Fruit fly (Drosophila melanogaster): ENCODE data around the gene CG3061.

Gene CG3061

DNA sequence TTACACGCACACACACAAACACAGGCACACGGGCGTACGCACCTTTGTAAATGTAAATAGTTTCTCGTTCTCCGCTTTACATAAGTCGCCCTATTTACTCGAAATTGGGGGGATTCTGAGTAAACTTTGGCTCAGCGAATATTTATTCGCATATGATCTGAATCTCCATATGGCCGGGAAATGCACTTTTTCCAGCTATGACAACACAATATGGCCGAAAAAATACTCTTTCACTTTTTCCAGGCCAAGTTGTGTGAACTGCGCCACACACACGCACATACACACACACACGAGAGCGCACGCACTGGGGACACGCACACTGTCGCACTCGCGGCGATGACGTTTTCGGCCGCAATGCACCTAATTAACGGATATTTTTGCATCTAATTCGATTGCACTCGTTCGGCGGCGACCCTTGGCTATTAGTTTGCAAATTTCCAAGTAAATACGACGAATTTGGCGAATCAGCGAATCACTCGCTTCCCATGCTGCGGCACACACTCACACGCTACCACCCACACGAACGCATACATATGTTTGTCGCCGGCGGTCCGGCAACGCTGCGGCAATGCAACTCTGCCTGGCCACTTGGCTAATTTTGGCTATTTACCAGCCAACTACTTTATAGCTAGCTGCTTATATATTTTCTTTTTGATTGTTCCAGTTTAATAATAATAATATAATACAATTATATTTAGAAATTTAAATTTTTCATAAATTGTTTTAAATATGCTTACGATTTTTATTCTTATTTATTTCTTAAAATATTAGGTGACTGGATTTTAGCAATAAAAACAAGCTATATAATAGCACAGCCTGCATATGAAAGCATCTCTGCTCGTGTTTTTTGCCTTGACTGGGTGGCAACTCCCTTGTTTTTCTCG is at the start of gene CG3061, which contains the start of gene rdx (continued):
- TF ChIP-seq dmrt99B (tag; optimal IDR thresholded peaks at IDR 0.05) (peak; percentile 64), dmrt11E (tag; optimal IDR thresholded peaks at IDR 0.05) (peak; percentile 60), tll (GFP tag; optimal IDR thresholded peaks at IDR 0.05) (no peak), CG3407 (GFP tag; optimal IDR thresholded peaks at IDR 0.05) (peak; percentile 32), CG1832 (GFP tag; optimal IDR thresholded peaks at IDR 0.05) (no peak), jing (GFP tag; optimal IDR thresholded peaks at IDR 0.05) (no peak), CG10321 (GFP tag; IDR thresholded peaks at IDR 0.05) (no peak), cas (GFP tag; IDR thresholded peaks at IDR 0.05) (no peak), CG14667 (GFP tag; IDR thresholded peaks at IDR 0.05) (no peak), p53 (GFP tag; optimal IDR thresholded peaks at IDR 0.05) (no peak), bab2 (GFP tag; optimal IDR thresholded peaks at IDR 0.05) (no peak), CG3163 (GFP tag; optimal IDR thresholded peaks at IDR 0.05) (no peak), CG7786 (GFP tag; optimal IDR thresholded peaks at IDR 0.05) (no peak), lola (GFP tag; optimal IDR thresholded peaks at IDR 0.05) (peak in 1 of 3 experiments; percentile 73), stc (GFP tag; IDR thresholded peaks at IDR 0.05) (no peak), caup (GFP tag; optimal IDR thresholded peaks at IDR 0.05; ENCODE audit: severe bottlenecking) (peak; percentile 55), CG8924 (tag; optimal IDR thresholded peaks at IDR 0.05) (peak; percentile 79), CG6765 (GFP tag; optimal IDR thresholded peaks at IDR 0.05) (no peak), crc (GFP tag; optimal IDR thresholded peaks at IDR 0.05) (no peak), CG16815 (GFP tag; optimal IDR thresholded peaks at IDR 0.05) (peak; percentile 58), Atf-2 (GFP tag; optimal IDR thresholded peaks at IDR 0.05) (no peak), dimm (GFP tag; IDR thresholded peaks at IDR 0.05) (no peak), Hsf (GFP tag; optimal IDR thresholded peaks at IDR 0.05) (no peak), sd (tag; optimal IDR thresholded peaks at IDR 0.05) (no peak), lbe (GFP tag; optimal IDR thresholded peaks at IDR 0.05) (no peak), kah (GFP tag; optimal IDR thresholded peaks at IDR 0.05) (no peak), gsb-n (tag; optimal IDR thresholded peaks at IDR 0.05) (peak; percentile 71), z (GFP tag; IDR thresholded peaks at IDR 0.05) (no peak), sens (GFP tag) (peak; percentile 59), yki (optimal IDR thresholded peaks at IDR 0.05) (no peak), fru (optimal IDR thresholded peaks at IDR 0.05) (no peak), Mrtf (GFP tag; IDR thresholded peaks at IDR 0.05) (no peak), pan (optimal IDR thresholded peaks at IDR 0.05) (no peak), pan (GFP tag; optimal IDR thresholded peaks at IDR 0.05 in 1 of 2, IDR thresholded peaks at IDR 0.05 in 1 of 2) (no peak), NC2α (GFP tag; optimal IDR thresholded peaks at IDR 0.05) (no peak), CG10147 (GFP tag; optimal IDR thresholded peaks at IDR 0.05) (peak; percentile 59), vfl (GFP tag; optimal IDR thresholded peaks at IDR 0.05) (no peak), Rfx (GFP tag; IDR thresholded peaks at IDR 0.05) (peak; percentile 68), CG3281 (GFP tag; optimal IDR thresholded peaks at IDR 0.05) (peak; percentile 41), pros (GFP tag; optimal IDR thresholded peaks at IDR 0.05) (no peak), Fer2 (tag; optimal IDR thresholded peaks at IDR 0.05) (peak; percentile 51), Ets97D (GFP tag; optimal IDR thresholded peaks at IDR 0.05) (no peak), CG14441 (GFP tag; IDR thresholded peaks at IDR 0.05) (no peak), Fer3 (tag; optimal IDR thresholded peaks at IDR 0.05) (peak; percentile 50), GATAe (GFP tag; conservative IDR thresholded peaks at IDR 0.05) (no peak), nerfin-1 (tag; optimal IDR thresholded peaks at IDR 0.05) (peak; percentile 52), Opbp (GFP tag; IDR thresholded peaks at IDR 0.05; ENCODE audit: partially characterized antibody) (0 out of 3 replicates have a peak, but pooled peaks have one; percentile 10), gcm (GFP tag; optimal IDR thresholded peaks at IDR 0.05) (peak; percentile 29), Sox102F (GFP tag; optimal IDR thresholded peaks at IDR 0.05) (peak; percentile 57), CG32532 (GFP tag; IDR thresholded peaks at IDR 0.05) (no peak; the same call in none of the 2 replicates)
